Worm (Caenorhabditis elegans): Measurements from ENCODE around the gene ugt-59.
A peak's percentile ranks its signal among the peaks of the same experiment; 100 is the strongest.

The ugt-59 gene

ce11 chrIV:10403193-10404058 is 43.0 kb downstream of the ugt-59 start, which contains the start of gene gpa-7 (continued):
- TF ChIP-seq pha-4 (GFP tag; IDR thresholded peaks at IDR 0.05) (no peak), pha-4 (tag; optimal IDR thresholded peaks at IDR 0.05) (no peak), aha-1 (tag) (peak; percentile 97), spr-3 (GFP tag; optimal IDR thresholded peaks at IDR 0.05) (no peak), zfp-3 (GFP tag; conservative IDR thresholded peaks at IDR 0.05) (no peak), nhr-48 (tag; optimal IDR thresholded peaks at IDR 0.05) (peak; percentile 33), lim-7 (GFP tag; IDR thresholded peaks at IDR 0.05) (peak; percentile 57; the same call in 1 of the 2 replicates), gei-8 (GFP tag; optimal IDR thresholded peaks at IDR 0.05) (peak; percentile 65), mdl-1 (tag; optimal IDR thresholded peaks at IDR 0.05) (no peak), ZK546.5 (tag; optimal IDR thresholded peaks at IDR 0.05) (no peak), Y5F2A.4 (GFP tag; optimal IDR thresholded peaks at IDR 0.05) (no peak), D1046.2 (GFP tag; IDR thresholded peaks at IDR 0.05) (no peak), madf-5 (GFP tag; IDR thresholded peaks at IDR 0.05) (no peak), duxl-1 (tag; optimal IDR thresholded peaks at IDR 0.05; ENCODE audit: poor library complexity) (no peak), nhr-76 (tag; optimal IDR thresholded peaks at IDR 0.05) (no peak), nhr-42 (GFP tag; IDR thresholded peaks at IDR 0.05) (no peak), jun-1 (tag; optimal IDR thresholded peaks at IDR 0.05) (no peak), dmd-6 (GFP tag; IDR thresholded peaks at IDR 0.05) (peak; percentile 24; the same call in 1 of the 2 replicates), tra-1 (GFP tag; IDR thresholded peaks at IDR 0.05) (no peak), nhr-111 (GFP tag; optimal IDR thresholded peaks at IDR 0.05) (no peak), Y48G9A.11 (GFP tag; IDR thresholded peaks at IDR 0.05) (no peak), F10B5.3 (tag; optimal IDR thresholded peaks at IDR 0.05) (no peak), mxl-3 (GFP tag; optimal IDR thresholded peaks at IDR 0.05) (peak; percentile 25), T26A8.4 (GFP tag; IDR thresholded peaks at IDR 0.05) (0 out of 2 replicates have a peak, but pooled peaks have one; percentile 61), set-16 (GFP tag; IDR thresholded peaks at IDR 0.05) (peak; percentile 72), skn-1 (tag; optimal IDR thresholded peaks at IDR 0.05) (no peak), R02D3.7 (tag; optimal IDR thresholded peaks at IDR 0.05) (no peak), zag-1 (tag; optimal IDR thresholded peaks at IDR 0.05) (no peak), lin-39 (tag; optimal IDR thresholded peaks at IDR 0.05) (no peak), dve-1 (tag; optimal IDR thresholded peaks at IDR 0.05; ENCODE audit: insufficient read depth) (no peak), unc-62 (GFP tag; optimal IDR thresholded peaks at IDR 0.05 in 1 of 2) (peak in 1 of 2 experiments; percentile 99), unc-62 (tag; optimal IDR thresholded peaks at IDR 0.05) (no peak), ceh-28 (tag; optimal IDR thresholded peaks at IDR 0.05) (no peak), dmd-9 (GFP tag; IDR thresholded peaks at IDR 0.05) (no peak), Y75B8A.6 (GFP tag; IDR thresholded peaks at IDR 0.05) (no peak), Y105C5A.15 (GFP tag; IDR thresholded peaks at IDR 0.05) (no peak), daf-16 (GFP tag; optimal IDR thresholded peaks at IDR 0.05) (no peak), daf-16 (tag; optimal IDR thresholded peaks at IDR 0.05) (no peak), F26F4.8 (GFP tag; conservative IDR thresholded peaks at IDR 0.05) (no peak), ama-1 (optimal IDR thresholded peaks at IDR 0.05) (no peak), nhr-77 (tag; optimal IDR thresholded peaks at IDR 0.05) (no peak), hmg-1.1 (GFP tag; IDR thresholded peaks at IDR 0.05) (peak; percentile 72), lin-38 (GFP tag; IDR thresholded peaks at IDR 0.05) (no peak), lir-3 (tag; optimal IDR thresholded peaks at IDR 0.05) (no peak), lin-13 (GFP tag; optimal IDR thresholded peaks at IDR 0.05) (no peak), snpc-1.2 (GFP tag; IDR thresholded peaks at IDR 0.05) (no peak), daf-8 (GFP tag; IDR thresholded peaks at IDR 0.05) (no peak), madf-9 (GFP tag; conservative IDR thresholded peaks at IDR 0.05) (no peak), tag-97 (GFP tag; IDR thresholded peaks at IDR 0.05) (no peak), egl-43 (GFP tag; IDR thresholded peaks at IDR 0.05) (no peak), hif-1 (tag; optimal IDR thresholded peaks at IDR 0.05) (peak in 1 of 2 experiments; percentile 53)
